Fruit fly (Drosophila melanogaster): ENCODE results near the gene CG9705.

CG9705 gene

dm6 chr3L:16803708-16804350, 23.9 kb downstream of the CG9705 start (continued):
- TF ChIP-seq fd3F (GFP tag; optimal IDR thresholded peaks at IDR 0.05), result peak; percentile 14
- TF ChIP-seq pan (optimal IDR thresholded peaks at IDR 0.05), result no peak
- TF ChIP-seq pan (GFP tag; optimal IDR thresholded peaks at IDR 0.05 in 1 of 2, IDR thresholded peaks at IDR 0.05 in 1 of 2), result peak in 1 of 2 experiments; percentile 40
- peak; percentile 50 for TF ChIP-seq CG18599 (GFP tag; optimal IDR thresholded peaks at IDR 0.05)
- TF ChIP-seq CG7963 (GFP tag; IDR thresholded peaks at IDR 0.05; ENCODE audit: partially characterized antibody), result no peak
- TF ChIP-seq CG10431 (GFP tag; optimal IDR thresholded peaks at IDR 0.05), result peak; percentile 52
- peak; percentile 6 for TF ChIP-seq gem (tag; optimal IDR thresholded peaks at IDR 0.05)
- peak; percentile 19 for TF ChIP-seq kni (GFP tag; optimal IDR thresholded peaks at IDR 0.05)
- peak; percentile 34 for TF ChIP-seq Fer1 (GFP tag; optimal IDR thresholded peaks at IDR 0.05)
- TF ChIP-seq jumu (GFP tag; optimal IDR thresholded peaks at IDR 0.05), result no peak
- no peak for TF ChIP-seq CG12104 (GFP tag; optimal IDR thresholded peaks at IDR 0.05)
- no peak for TF ChIP-seq tup (GFP tag; optimal IDR thresholded peaks at IDR 0.05)
- no peak for TF ChIP-seq CG33213 (GFP tag; optimal IDR thresholded peaks at IDR 0.05)
- peak; percentile 76 for TF ChIP-seq CG13894 (tag; optimal IDR thresholded peaks at IDR 0.05)
- TF ChIP-seq ac (GFP tag; optimal IDR thresholded peaks at IDR 0.05), result no peak
- peak; percentile 66 for TF ChIP-seq unpg (GFP tag; optimal IDR thresholded peaks at IDR 0.05)
- no peak for TF ChIP-seq Dip2 (GFP tag; IDR thresholded peaks at IDR 0.05)
- no peak for TF ChIP-seq CG8478 (optimal IDR thresholded peaks at IDR 0.05)
- TF ChIP-seq Opbp (GFP tag; IDR thresholded peaks at IDR 0.05; ENCODE audit: partially characterized antibody), result no peak
- TF ChIP-seq Hey (tag; optimal IDR thresholded peaks at IDR 0.05), result no peak
- TF ChIP-seq CG4360 (GFP tag; IDR thresholded peaks at IDR 0.05), result 0 out of 2 replicates have a peak, but pooled peaks have one; percentile 10
- TF ChIP-seq C15 (GFP tag; IDR thresholded peaks at IDR 0.05), result no peak
- no peak for TF ChIP-seq Deaf1 (tag; optimal IDR thresholded peaks at IDR 0.05)
- no peak for TF ChIP-seq CG10543 (GFP tag; optimal IDR thresholded peaks at IDR 0.05)
- TF ChIP-seq CG9727 (GFP tag; optimal IDR thresholded peaks at IDR 0.05), result peak; percentile 28
- no peak for TF ChIP-seq CG4617 (GFP tag; optimal IDR thresholded peaks at IDR 0.05; ENCODE audit: borderline replicate concordance)
- no peak for TF ChIP-seq CG10366 (GFP tag; IDR thresholded peaks at IDR 0.05)
- no peak for TF ChIP-seq CG4282 (GFP tag; optimal IDR thresholded peaks at IDR 0.05)
- peak; percentile 61 for TF ChIP-seq dmrt99B (tag; optimal IDR thresholded peaks at IDR 0.05)
- TF ChIP-seq Ravus (GFP tag; IDR thresholded peaks at IDR 0.05), result no peak
- TF ChIP-seq CG6272 (GFP tag; IDR thresholded peaks at IDR 0.05), result no peak
- TF ChIP-seq CG8089 (GFP tag; optimal IDR thresholded peaks at IDR 0.05), result no peak
- TF ChIP-seq bab2 (GFP tag; optimal IDR thresholded peaks at IDR 0.05), result no peak
- TF ChIP-seq Doc3 (GFP tag; IDR thresholded peaks at IDR 0.05; ENCODE audit: partially characterized antibody), result no peak
- TF ChIP-seq Blimp-1 (GFP tag; optimal IDR thresholded peaks at IDR 0.05), result peak; percentile 4
- TF ChIP-seq BtbVII (GFP tag; optimal IDR thresholded peaks at IDR 0.05), result peak; percentile 72
- TF ChIP-seq CG5953 (GFP tag; IDR thresholded peaks at IDR 0.05), result peak; percentile 41; the same call in 1 of the 2 replicates
- no peak for TF ChIP-seq zfh1 (GFP tag; IDR thresholded peaks at IDR 0.05)
- no peak for TF ChIP-seq luna (GFP tag; optimal IDR thresholded peaks at IDR 0.05)
- TF ChIP-seq run (tag; optimal IDR thresholded peaks at IDR 0.05), result peak; percentile 27
- TF ChIP-seq salm (tag; optimal IDR thresholded peaks at IDR 0.05), result peak; percentile 32
- peak; percentile 76 for TF ChIP-seq CG13296 (GFP tag; optimal IDR thresholded peaks at IDR 0.05)
- no peak for TF ChIP-seq insv (GFP tag; optimal IDR thresholded peaks at IDR 0.05)
- peak; percentile 40 for TF ChIP-seq CG15269 (tag; optimal IDR thresholded peaks at IDR 0.05)
- TF ChIP-seq Optix (GFP tag; IDR thresholded peaks at IDR 0.05), result no peak
- TF ChIP-seq Ptx1 (GFP tag; IDR thresholded peaks at IDR 0.05), result no peak
- TF ChIP-seq CG12071 (GFP tag; optimal IDR thresholded peaks at IDR 0.05), result peak; percentile 85
- no peak for TF ChIP-seq dati (GFP tag; IDR thresholded peaks at IDR 0.05)
- TF ChIP-seq CTCF (GFP tag; optimal IDR thresholded peaks at IDR 0.05), result peak; percentile 57
- no peak for TF ChIP-seq disco-r (GFP tag; optimal IDR thresholded peaks at IDR 0.05)
- TF ChIP-seq sr (GFP tag; IDR thresholded peaks at IDR 0.05), result peak; percentile 40; the same call in 1 of the 3 replicates

Measured in whole organism, embryonic.